Worm (Caenorhabditis elegans) whole organism, L2 larva: ENCODE results near the gene T08G3.6.

Source experiments
- C34F6.9 ChIP-seq: fragments of 150-350 bp; optimal IDR thresholded peaks from 2 replicates; lab custom pipeline; 2014; ENCODE audit warnings: missing biosample characterization, missing genetic modification characterization
- F13H6.1 ChIP-seq: sonication (generic microtip); optimal IDR thresholded peaks from 2 replicates; lab custom pipeline; 2016; ENCODE audit warnings: missing genetic modification characterization, missing compliant biosample characterization
- R02D3.7 ChIP-seq: fragments of 150-350 bp; optimal IDR thresholded peaks from 2 replicates; lab custom pipeline; 2014; ENCODE audit warnings: missing biosample characterization, missing genetic modification characterization
- ZK546.5 ChIP-seq: sonication (generic microtip); optimal IDR thresholded peaks from 2 replicates; lab custom pipeline; 2017; ENCODE audit warnings: missing biosample characterization, missing genetic modification characterization
- aly-2 ChIP-seq: fragments of 150-350 bp; optimal IDR thresholded peaks from 2 replicates; lab custom pipeline; 2014; ENCODE audit warnings: missing biosample characterization, missing genetic modification characterization
- blmp-1 ChIP-seq: sonication (generic microtip); optimal IDR thresholded peaks from 2 replicates; lab custom pipeline; 2017; ENCODE audit warnings: missing genetic modification characterization, mild to moderate bottlenecking, missing compliant biosample characterization, antibody characterized with exemption, moderate library complexity; ENCODE audit not compliant: insufficient read depth
- ceh-82 ChIP-seq: fragments of 150-350 bp; optimal IDR thresholded peaks from 2 replicates; lab custom pipeline; 2014; ENCODE audit warnings: missing biosample characterization, missing genetic modification characterization
- dmd-4 ChIP-seq: sonication (generic microtip); optimal IDR thresholded peaks from 2 replicates; lab custom pipeline; 2017; ENCODE audit warnings: missing biosample characterization, missing genetic modification characterization
- egl-27 ChIP-seq: sonication (generic microtip); optimal IDR thresholded peaks from 3 replicates; lab custom pipeline; 2017; ENCODE audit warnings: missing biosample characterization, missing genetic modification reagents, missing genetic modification characterization
- elt-1 ChIP-seq: fragments of 150-350 bp; optimal IDR thresholded peaks from 2 replicates; lab custom pipeline; 2014; ENCODE audit warnings: missing biosample characterization, missing genetic modification characterization
- elt-3 ChIP-seq: sonication (generic microtip); optimal IDR thresholded peaks from 2 replicates; lab custom pipeline; 2017; ENCODE audit warnings: missing biosample characterization, missing genetic modification characterization
- gmeb-1 ChIP-seq: fragments of 150-350 bp; optimal IDR thresholded peaks from 2 replicates; lab custom pipeline; 2014; ENCODE audit warnings: missing biosample characterization, missing genetic modification characterization
- lin-11 ChIP-seq: fragments of 150-350 bp; sonication (generic microtip); optimal IDR thresholded peaks from 2 replicates; lab custom pipeline; 2014; ENCODE audit warnings: missing biosample characterization, missing genetic modification characterization, inconsistent platforms, mixed read lengths
- lin-13 ChIP-seq: fragments of 150-350 bp; optimal IDR thresholded peaks from 2 replicates; lab custom pipeline; 2014; ENCODE audit warnings: missing biosample characterization, missing genetic modification reagents, missing genetic modification characterization
- lin-39 ChIP-seq: fragments of 150-350 bp; optimal IDR thresholded peaks from 2 replicates; lab custom pipeline; 2014; ENCODE audit warnings: missing biosample characterization, missing genetic modification reagents, missing genetic modification characterization
- mab-5 ChIP-seq: fragments of 150-350 bp; optimal IDR thresholded peaks from 2 replicates; lab custom pipeline; 2014; ENCODE audit warnings: missing biosample characterization, missing genetic modification characterization
- mdl-1 ChIP-seq, 2 experiments: fragments of 150-350 bp in 1 of 2; sonication (generic microtip) in 1 of 2; optimal IDR thresholded peaks; 2 replicates each; lab custom pipeline; 2017; ENCODE audit warnings: missing biosample characterization in 2 of 2, missing genetic modification characterization in 2 of 2
- nhr-10 ChIP-seq: sonication (generic microtip); optimal IDR thresholded peaks from 2 replicates; lab custom pipeline; 2017; ENCODE audit warnings: missing biosample characterization, missing genetic modification characterization
- nhr-12 ChIP-seq: fragments of 150-350 bp; optimal IDR thresholded peaks from 2 replicates; lab custom pipeline; 2014; ENCODE audit warnings: missing biosample characterization, missing genetic modification characterization
- nhr-129 ChIP-seq: fragments of 150-350 bp; optimal IDR thresholded peaks from 2 replicates; lab custom pipeline; 2014; ENCODE audit warnings: missing biosample characterization, missing genetic modification characterization
- nhr-21 ChIP-seq: fragments of 150-350 bp; optimal IDR thresholded peaks from 2 replicates; lab custom pipeline; 2014; ENCODE audit warnings: missing biosample characterization, missing genetic modification characterization
- nhr-23 ChIP-seq: fragments of 150-350 bp; optimal IDR thresholded peaks from 2 replicates; lab custom pipeline; 2014; ENCODE audit warnings: missing biosample characterization, missing genetic modification reagents, missing genetic modification characterization
- nhr-25 ChIP-seq: fragments of 150-350 bp; sonication (generic microtip); optimal IDR thresholded peaks from 3 replicates; lab custom pipeline; 2014; ENCODE audit warnings: missing biosample characterization, missing genetic modification characterization
- nhr-6 ChIP-seq: fragments of 150-350 bp; optimal IDR thresholded peaks from 2 replicates; lab custom pipeline; 2014; ENCODE audit warnings: missing biosample characterization, missing genetic modification characterization
- nhr-77 ChIP-seq: fragments of 150-350 bp; optimal IDR thresholded peaks from 2 replicates; lab custom pipeline; 2014; ENCODE audit warnings: missing biosample characterization, missing genetic modification characterization
- sem-4 ChIP-seq: fragments of 150-350 bp; optimal IDR thresholded peaks from 2 replicates; lab custom pipeline; 2014; ENCODE audit warnings: missing biosample characterization, missing genetic modification reagents, missing genetic modification characterization
- skn-1 ChIP-seq: sonication (generic microtip); optimal IDR thresholded peaks from 2 replicates; lab custom pipeline; 2017; ENCODE audit warnings: missing biosample characterization, missing genetic modification characterization
- sma-3 ChIP-seq: sonication (generic microtip); optimal IDR thresholded peaks from 2 replicates; lab custom pipeline; 2016; ENCODE audit warnings: missing genetic modification reagents, missing genetic modification characterization, missing compliant biosample characterization
- sma-9 ChIP-seq, 2 experiments: fragments of 150-350 bp in 1 of 2; sonication (generic microtip) in 1 of 2; optimal IDR thresholded peaks; 2 replicates each; lab custom pipeline; 2014 to 2016; ENCODE audit warnings: missing genetic modification characterization in 2 of 2, mild to moderate bottlenecking in 1 of 2, missing biosample characterization in 1 of 2, missing compliant biosample characterization in 1 of 2, missing genetic modification reagents in 1 of 2, moderate library complexity in 1 of 2
- unc-39 ChIP-seq: fragments of 150-350 bp; optimal IDR thresholded peaks from 2 replicates; lab custom pipeline; 2014; ENCODE audit warnings: missing biosample characterization, missing genetic modification characterization
- unc-55 ChIP-seq: fragments of 150-350 bp; sonication (generic microtip); optimal IDR thresholded peaks from 3 replicates; lab custom pipeline; 2014; ENCODE audit warnings: missing biosample characterization, missing genetic modification reagents, missing genetic modification characterization
- unc-62 ChIP-seq: fragments of 150-350 bp; optimal IDR thresholded peaks from 2 replicates; lab custom pipeline; 2014; ENCODE audit warnings: missing biosample characterization, missing genetic modification reagents, missing genetic modification characterization
- zag-1 ChIP-seq: fragments of 150-350 bp; optimal IDR thresholded peaks from 2 replicates; lab custom pipeline; 2014; ENCODE audit warnings: missing biosample characterization, missing genetic modification characterization
- ztf-1 ChIP-seq: fragments of 200-800 bp; sonication (Bioruptor generic); conservative IDR thresholded peaks from 2 replicates; pipeline ENCODE4 v1.3.6; 2022; ENCODE audit warnings: missing genetic modification characterization, missing compliant biosample characterization
- ztf-11 ChIP-seq: sonication (generic microtip); optimal IDR thresholded peaks from 2 replicates; lab custom pipeline; 2017; ENCODE audit warnings: missing biosample characterization, missing genetic modification characterization
- ztf-4 ChIP-seq: fragments of 150-350 bp; optimal IDR thresholded peaks from 2 replicates; lab custom pipeline; 2014; ENCODE audit warnings: missing biosample characterization, missing genetic modification characterization

Gene T08G3.6

DNA sequence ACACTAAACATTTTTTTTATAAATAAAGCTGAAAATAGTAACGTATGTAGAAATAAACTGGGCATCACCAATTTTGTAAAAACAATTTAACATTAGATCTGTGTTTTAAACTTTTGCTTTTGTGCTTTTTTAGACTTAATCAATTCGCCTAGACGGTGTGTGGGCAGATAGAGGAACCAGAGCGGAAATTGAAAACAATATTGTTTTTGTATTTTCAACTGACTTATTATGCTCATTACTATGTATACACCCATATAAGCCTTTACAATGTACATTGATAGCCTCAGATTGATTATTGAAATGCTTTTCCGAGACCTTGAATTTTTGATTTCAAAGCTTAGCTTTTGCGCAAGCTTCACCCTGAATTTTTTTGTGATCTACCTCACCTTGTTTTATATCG is 15.8 kb upstream of the T08G3.6 start, which contains the start of gene str-73:
Gene str-73 (plus strand): TSS at position 301 of the 400 bp plus-strand sequence.
- no peak for TF ChIP-seq sma-3 (GFP tag; lab: Kevin White, UChicago)
- no peak for TF ChIP-seq blmp-1 (tag; lab: Kevin White, UChicago)
- no peak for TF ChIP-seq aly-2 (tag; lab: Kevin White, UChicago)
- TF ChIP-seq nhr-21 (tag; lab: Kevin White, UChicago) = no peak
- no peak for TF ChIP-seq mab-5 (tag; lab: Kevin White, UChicago)
- no peak for TF ChIP-seq elt-3 (tag; lab: Kevin White, UChicago)
- TF ChIP-seq nhr-6 (tag; lab: Kevin White, UChicago) = no peak
- TF ChIP-seq nhr-23 = no peak
- no peak for TF ChIP-seq ZK546.5
- TF ChIP-seq nhr-12 (tag; lab: Kevin White, UChicago) = no peak
- TF ChIP-seq nhr-25 = no peak
- TF ChIP-seq unc-39 (tag; lab: Kevin White, UChicago) = no peak
- TF ChIP-seq sem-4 = no peak
- TF ChIP-seq zag-1 (tag; lab: Kevin White, UChicago) = no peak
- TF ChIP-seq unc-55 (GFP tag; lab: Kevin White, UChicago) = no peak
- TF ChIP-seq nhr-10 (tag; lab: Kevin White, UChicago) = no peak
- TF ChIP-seq lin-39 (tag; lab: Kevin White, UChicago) = no peak
- TF ChIP-seq ceh-82 (tag; lab: Kevin White, UChicago) = no peak
- no peak for TF ChIP-seq lin-13 (GFP tag; lab: Kevin White, UChicago)

DNA sequence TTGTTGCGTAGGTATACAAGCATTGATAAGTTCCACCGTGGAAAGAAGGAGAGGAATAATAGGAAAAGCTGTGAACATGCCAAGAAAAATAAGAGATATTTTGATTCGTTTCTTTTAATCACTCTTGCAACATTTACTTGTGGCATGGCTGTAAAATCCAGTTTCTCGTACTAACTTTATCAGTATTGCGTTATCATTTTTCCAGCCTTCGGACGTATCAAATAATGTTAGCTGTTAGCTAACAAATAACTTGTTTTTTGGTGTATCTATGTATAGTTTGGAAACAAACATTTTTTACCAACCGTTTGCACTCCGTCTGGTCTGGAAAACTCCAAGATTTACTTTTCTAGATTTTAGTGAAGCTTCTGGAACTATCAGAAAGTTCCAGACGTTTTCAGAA is 12.3 kb upstream of the T08G3.6 start, which contains the start of gene clec-234:
Gene clec-234 (minus strand): TSS at position 101 of the 400 bp plus-strand sequence.
- no peak for TF ChIP-seq nhr-21 (tag; lab: Kevin White, UChicago)
- no peak for TF ChIP-seq nhr-6 (tag; lab: Kevin White, UChicago)
- no peak for TF ChIP-seq gmeb-1 (tag; lab: Kevin White, UChicago)
- TF ChIP-seq nhr-77 (tag; lab: Kevin White, UChicago) = no peak
- TF ChIP-seq aly-2 (tag; lab: Kevin White, UChicago) = no peak
- TF ChIP-seq zag-1 (tag; lab: Kevin White, UChicago) = no peak
- TF ChIP-seq ztf-4 (tag; lab: Kevin White, UChicago) = no peak
- TF ChIP-seq ceh-82 (tag; lab: Kevin White, UChicago) = no peak
- no peak for TF ChIP-seq sma-9 (GFP tag; optimal IDR thresholded peaks at IDR 0.05; lab: Kevin White, UChicago)
- no peak for TF ChIP-seq sma-9 (tag; optimal IDR thresholded peaks at IDR 0.05; lab: Kevin White, UChicago)
- no peak for TF ChIP-seq lin-11
- TF ChIP-seq ztf-1 (GFP tag; lab: Robert Waterston, UW) = no peak
- TF ChIP-seq nhr-129 = no peak
- TF ChIP-seq skn-1 (tag; lab: Kevin White, UChicago) = no peak
- TF ChIP-seq ztf-11 = no peak
- no peak for TF ChIP-seq R02D3.7
- no peak for TF ChIP-seq egl-27
- TF ChIP-seq mdl-1 (tag; optimal IDR thresholded peaks at IDR 0.05; lab: Kevin White, UChicago) = no peak
- TF ChIP-seq F13H6.1 (tag; lab: Kevin White, UChicago) = no peak
- no peak for TF ChIP-seq nhr-25
- no peak for TF ChIP-seq lin-39 (tag; lab: Kevin White, UChicago)

DNA sequence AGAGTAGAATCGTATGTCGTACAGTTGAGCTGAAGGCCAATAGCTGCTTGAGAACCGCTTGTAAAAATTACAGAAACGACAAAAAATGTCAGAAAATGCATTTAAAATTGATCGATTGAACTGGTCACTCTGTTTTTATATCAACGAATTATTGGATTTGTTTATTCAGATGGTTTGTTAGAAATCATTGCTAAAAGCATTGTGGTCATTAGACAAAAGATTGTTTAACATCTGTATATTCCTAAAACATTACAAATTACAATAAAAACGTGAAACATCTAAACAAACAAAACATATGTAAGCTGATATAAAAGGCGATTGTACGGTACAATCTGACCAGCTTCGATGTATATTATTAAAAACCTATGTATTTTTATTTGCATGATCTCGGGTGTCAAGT is 10.3 kb upstream of the T08G3.6 start, which contains the start of the genes F26D2.13 and F26D2.14:
Gene F26D2.13 (minus strand): TSS at position 101 of the 400 bp plus-strand sequence.
Gene F26D2.14 (plus strand): TSS at position 346 of the 400 bp plus-strand sequence.
- TF ChIP-seq mab-5 (tag; lab: Kevin White, UChicago) (no peak), unc-62 (GFP tag; lab: Kevin White, UChicago) (no peak), sem-4 (no peak), unc-55 (GFP tag; lab: Kevin White, UChicago) (no peak), skn-1 (tag; lab: Kevin White, UChicago) (no peak), unc-39 (tag; lab: Kevin White, UChicago) (no peak), elt-1 (tag; lab: Kevin White, UChicago) (no peak)

DNA sequence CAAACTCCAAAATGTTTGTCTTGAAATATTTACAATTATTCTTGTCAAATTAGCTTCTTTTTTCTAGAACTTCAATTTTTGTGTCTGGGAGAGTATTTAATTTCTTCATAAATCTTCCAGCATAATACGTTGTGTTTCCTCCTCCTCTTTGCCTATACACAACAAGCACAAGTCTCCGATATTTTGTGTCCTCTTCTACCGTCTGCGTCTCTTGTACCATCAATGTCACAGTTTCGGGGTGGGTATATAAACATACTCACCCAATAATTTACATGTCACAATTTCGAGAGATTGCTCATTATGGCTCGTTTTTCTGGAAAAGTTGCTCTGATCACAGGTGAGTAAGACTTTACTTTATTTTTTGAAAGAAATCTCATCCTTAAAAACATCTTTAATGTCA is 8.2 kb upstream of the T08G3.6 start, which contains the start of gene F26D2.15:
Gene F26D2.15 (plus strand): TSS at position 301 of the 400 bp plus-strand sequence.
- no peak for TF ChIP-seq ztf-4 (tag; lab: Kevin White, UChicago)
- no peak for TF ChIP-seq egl-27
- no peak for TF ChIP-seq C34F6.9 (tag; lab: Kevin White, UChicago)
- TF ChIP-seq nhr-12 (tag; lab: Kevin White, UChicago) = no peak
- no peak for TF ChIP-seq nhr-129
- TF ChIP-seq dmd-4 (tag; lab: Kevin White, UChicago) = no peak
- TF ChIP-seq lin-39 (tag; lab: Kevin White, UChicago) = no peak
- no peak for TF ChIP-seq nhr-10 (tag; lab: Kevin White, UChicago)
